Fruit fly (Drosophila melanogaster) S2 (cell line): Measurements from ENCODE around the gene CG32425.
A peak's percentile ranks its signal among the peaks of the same experiment; 100 is the strongest.
"Not testable (repeated sequence)": the region's sequence is repeated elsewhere in the genome, so short reads cannot be mapped to it uniquely, and the experiment has no call there.

Source experiments
- CG8478 ChIP-seq: fragments of >200 bp; optimal IDR thresholded peaks from 2 replicates; lab custom pipeline; 2018
- CTCF ChIP-seq, 2 experiments: fragments of >200 bp; optimal IDR thresholded peaks; 2 replicates each; lab custom pipeline; 2018

CG32425 gene

DNA sequence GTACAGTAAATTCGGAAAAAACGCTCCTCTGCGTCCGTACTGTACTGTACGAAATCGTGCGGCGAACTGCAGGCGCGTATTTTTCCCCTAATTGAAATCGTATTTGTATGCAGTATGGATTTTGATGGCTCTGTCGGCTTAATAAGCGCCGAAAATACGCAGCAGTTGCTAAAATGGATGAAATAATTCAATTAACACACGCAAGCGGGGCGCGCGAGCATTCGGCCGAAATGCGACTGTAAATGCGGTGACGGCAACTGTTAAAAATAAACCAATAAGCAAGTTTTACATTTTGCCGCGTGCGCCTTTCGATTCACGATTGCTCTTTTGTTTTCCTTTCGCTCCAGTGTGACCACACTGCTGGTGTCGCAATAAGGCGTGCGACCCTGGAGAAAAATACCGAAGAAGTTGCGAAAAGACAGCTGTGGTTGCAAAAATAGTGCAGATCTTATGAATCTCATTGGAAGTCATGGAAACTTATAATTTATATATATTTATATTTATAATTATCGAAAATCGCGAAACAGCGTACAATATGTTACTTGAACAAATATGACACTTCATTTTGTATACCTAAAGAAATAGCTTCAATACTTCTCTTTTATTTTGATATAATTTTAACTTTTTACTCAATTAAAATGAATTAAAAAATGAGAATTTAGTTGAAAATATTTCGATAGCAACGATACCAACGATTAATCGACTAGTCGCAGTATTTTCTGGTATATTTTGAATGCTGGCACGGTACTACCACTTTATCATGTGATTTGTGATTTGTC lies 23.9 kb upstream of the CG32425 start, which contains the start of the genes CG32428 and CG5969:
CG32428 (minus strand) TSS at position 703 of the 779 bp plus-strand sequence.
CG5969 (plus strand) TSS at position 763 of the 779 bp plus-strand sequence.
- TF ChIP-seq CTCF (optimal IDR thresholded peaks at IDR 0.05; lab: Kevin White, UChicago) (no peak), CG8478 (lab: Kevin White, UChicago) (no peak)

dm6 chr3L:20474197-20474788 lies 22.8 kb upstream of the CG32425 start, which contains the start of gene isoQC:
TSS of gene isoQC (plus strand) at chr3L:20474466.
- TF ChIP-seq CG8478 (lab: Kevin White, UChicago): no peak
- no peak for TF ChIP-seq CTCF (optimal IDR thresholded peaks at IDR 0.05; lab: Kevin White, UChicago)

DNA sequence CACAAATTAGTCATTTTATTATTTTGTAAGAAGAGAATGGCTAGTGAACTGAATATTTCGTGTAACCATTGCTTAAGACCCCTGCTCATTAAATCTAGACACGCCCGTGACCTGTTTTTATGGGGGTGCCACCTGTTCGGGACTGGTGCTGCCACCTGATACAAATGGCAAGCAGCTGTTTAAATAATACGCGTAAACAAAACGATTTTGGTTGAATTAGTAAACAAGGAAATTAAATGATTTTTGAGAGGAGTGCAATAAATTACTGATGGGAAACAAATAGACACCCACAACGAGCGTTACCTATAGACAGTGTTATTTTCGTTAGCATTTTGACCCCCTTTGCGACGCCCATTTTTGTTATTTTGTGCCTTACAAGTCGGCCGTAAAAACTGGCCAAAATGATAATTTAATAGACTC lies 22.3 kb upstream of the CG32425 start:
- TF ChIP-seq CG8478 (lab: Kevin White, UChicago): no peak
- no peak for TF ChIP-seq CTCF (optimal IDR thresholded peaks at IDR 0.05; lab: Kevin White, UChicago)

DNA sequence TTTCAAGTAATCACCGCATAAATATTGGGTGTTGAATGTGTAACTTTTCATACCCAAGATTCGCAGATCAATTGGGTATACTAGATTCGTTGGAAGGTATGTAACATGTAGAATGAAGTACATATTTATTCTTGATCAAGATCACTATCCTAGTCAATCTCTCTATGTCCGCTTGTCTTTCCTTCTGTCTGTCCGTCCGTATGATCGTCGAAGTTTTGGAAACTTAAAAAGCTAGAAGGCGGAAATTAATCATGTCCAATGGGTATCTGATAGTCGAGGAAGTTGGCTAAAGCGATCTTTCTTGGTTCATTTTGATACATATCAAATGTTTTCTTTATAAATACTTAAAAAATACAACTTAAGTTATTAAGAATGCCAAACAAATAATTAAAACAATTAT lies 9.5 kb upstream of the CG32425 start:
- no peak for TF ChIP-seq CTCF (optimal IDR thresholded peaks at IDR 0.05; lab: Kevin White, UChicago)
- no peak for TF ChIP-seq CG8478 (lab: Kevin White, UChicago)

dm6 chr3L:20491525-20492132 lies 5.5 kb upstream of the CG32425 start, which contains the start of gene ND-39:
TSS of gene ND-39 (plus strand) at chr3L:20492082.
- TF ChIP-seq CG8478 (lab: Kevin White, UChicago): no peak
- TF ChIP-seq CTCF (optimal IDR thresholded peaks at IDR 0.05; lab: Kevin White, UChicago): no peak

dm6 chr3L:20493417-20494261 lies 3.5 kb upstream of the CG32425 start:
- TF ChIP-seq CG8478 (lab: Kevin White, UChicago) (no peak), CTCF (optimal IDR thresholded peaks at IDR 0.05; lab: Kevin White, UChicago) (no peak)

DNA sequence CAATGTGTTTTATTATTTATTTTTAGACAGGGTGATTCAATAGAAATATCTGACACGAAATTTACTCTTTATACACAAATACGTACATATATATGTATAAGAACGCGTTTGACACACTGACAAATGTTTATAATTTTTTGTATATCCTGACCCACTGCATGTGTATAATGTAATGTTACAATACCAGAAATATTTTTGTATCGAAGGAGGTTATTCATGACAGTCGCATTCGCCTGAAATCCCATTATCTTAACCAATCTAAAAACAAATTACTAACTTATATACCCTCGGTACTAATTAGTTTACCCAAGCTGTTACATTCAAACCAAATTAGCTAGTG lies 2.9 kb upstream of the CG32425 start:
- TF ChIP-seq CG8478 (lab: Kevin White, UChicago) (no peak), CTCF (optimal IDR thresholded peaks at IDR 0.05; lab: Kevin White, UChicago) (no peak)

DNA sequence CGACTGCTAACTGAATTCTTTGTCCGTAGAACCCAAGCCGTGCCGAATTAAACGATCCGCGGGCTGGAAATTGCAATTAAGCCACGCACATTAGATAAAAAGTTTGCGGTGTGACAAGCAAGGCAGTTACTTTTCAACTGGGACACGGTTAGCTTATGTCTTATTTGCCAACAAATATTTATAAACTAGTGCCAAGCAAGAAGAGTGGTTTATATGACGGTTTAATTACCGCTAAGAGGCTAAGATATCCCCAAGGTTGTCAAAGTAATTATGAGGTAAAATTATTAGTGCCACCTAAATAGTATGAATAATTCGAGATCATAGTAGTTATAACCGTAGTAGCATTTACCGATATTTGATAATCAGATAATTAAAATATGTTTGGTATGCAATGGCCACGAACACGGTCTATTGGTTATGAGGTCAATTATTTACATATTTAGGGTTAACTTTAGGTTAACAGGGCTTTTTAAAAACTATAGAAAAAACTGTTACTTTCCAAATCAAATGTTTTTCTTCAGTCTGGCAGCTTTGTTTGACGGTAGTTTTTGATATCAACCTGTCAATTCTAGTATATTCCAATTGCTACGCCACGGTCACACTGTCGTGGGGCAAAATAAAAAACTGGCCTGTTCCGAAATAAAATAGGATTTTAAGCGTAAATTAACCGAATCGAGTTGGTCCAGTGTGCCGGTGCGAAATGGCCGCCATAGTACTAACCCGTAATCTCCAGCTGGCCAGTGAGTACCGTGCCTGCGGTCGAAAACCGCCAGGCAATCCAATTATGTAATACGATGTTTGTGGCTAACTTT lies 2.1 kb upstream of the CG32425 start, which contains the start of gene ZnT77C:
ZnT77C (minus strand) TSS at position 142 of the 812 bp plus-strand sequence.
- TF ChIP-seq CG8478 (lab: Kevin White, UChicago) (no peak), CTCF (optimal IDR thresholded peaks at IDR 0.05; lab: Kevin White, UChicago) (peak in 1 of 2 experiments; percentile 27)

- no peak for TF ChIP-seq CG8478 (lab: Kevin White, UChicago)
- TF ChIP-seq CTCF (optimal IDR thresholded peaks at IDR 0.05; lab: Kevin White, UChicago): peak; percentile 81 to 84
Observed at dm6 chr3L:20498204-20498603, 1.1 kb downstream of the CG32425 start.

DNA sequence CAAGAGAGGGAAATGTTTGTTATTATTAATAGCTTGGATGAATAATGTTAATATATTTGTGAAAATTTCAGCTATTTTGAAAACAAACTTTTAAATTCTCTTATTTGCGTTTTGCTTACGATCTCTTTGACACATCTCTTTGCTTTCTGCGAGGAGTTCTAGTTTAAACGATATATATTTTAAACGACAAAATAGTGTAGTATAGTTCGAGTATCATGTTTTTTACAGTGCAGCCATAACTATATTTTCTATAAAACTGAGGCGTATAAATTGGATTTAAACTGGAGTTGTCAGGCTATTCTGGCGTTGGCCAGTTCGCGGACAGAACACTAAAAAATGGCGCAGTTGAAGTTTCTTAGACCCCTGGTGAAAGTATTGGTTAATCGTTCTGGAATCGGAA lies 2.4 kb downstream of the CG32425 start, which contains the start of gene CG18281:
CG18281 (plus strand) TSS at position 301 of the 400 bp plus-strand sequence.
- TF ChIP-seq CG8478 (lab: Kevin White, UChicago); CTCF (optimal IDR thresholded peaks at IDR 0.05; lab: Kevin White, UChicago): not testable (repeated sequence)

- TF ChIP-seq CG8478 (lab: Kevin White, UChicago) (no peak), CTCF (optimal IDR thresholded peaks at IDR 0.05; lab: Kevin White, UChicago) (no peak)
Observed at dm6 chr3L:20503256-20503655, 6.1 kb downstream of the CG32425 start.

dm6 chr3L:20503886-20504285 lies 6.8 kb downstream of the CG32425 start, which contains the start of gene CG17637:
TSS of gene CG17637 (plus strand) at chr3L:20504186.
- not testable (repeated sequence) for TF ChIP-seq CG8478 (lab: Kevin White, UChicago); CTCF (optimal IDR thresholded peaks at IDR 0.05; lab: Kevin White, UChicago)

dm6 chr3L:20505732-20506131 lies 8.6 kb downstream of the CG32425 start, which contains the start of gene CG5078:
TSS of gene CG5078 (plus strand) at chr3L:20506032.
- TF ChIP-seq CG8478 (lab: Kevin White, UChicago) (no peak), CTCF (optimal IDR thresholded peaks at IDR 0.05; lab: Kevin White, UChicago) (no peak)
